Fruit fly (Drosophila melanogaster) whole organism, embryonic: ENCODE results near the gene RpS25.

ENCODE experiments used
- Awh ChIP-seq: fragments of 200-800 bp; sonication (Bioruptor generic); IDR thresholded peaks from 2 replicates; pipeline ENCODE4, ENCODE4 v1.3.6; 2022; ENCODE audit warnings: missing biosample characterization, missing genetic modification characterization
- CG1024 ChIP-seq: fragments of 200-800 bp; sonication (Bioruptor generic); IDR thresholded peaks from 2 replicates; pipeline ENCODE4 v1.3.6; 2022; ENCODE audit warnings: missing biosample characterization, missing genetic modification characterization
- CG10462 ChIP-seq: fragments of 200-800 bp; sonication (Bioruptor generic); optimal IDR thresholded peaks from 2 replicates; lab custom pipeline; 2016; ENCODE audit warnings: missing biosample characterization, missing genetic modification characterization
- CG14441 ChIP-seq: fragments of 200-800 bp; sonication (Bioruptor generic); IDR thresholded peaks from 2 replicates; pipeline ENCODE4 v1.3.6; 2022; ENCODE audit warnings: missing biosample characterization, missing genetic modification characterization
- CG15514 ChIP-seq: fragments of 200-800 bp; sonication (Bioruptor generic); optimal IDR thresholded peaks from 3 replicates; lab custom pipeline; 2017; ENCODE audit warnings: missing biosample characterization, missing genetic modification characterization, mild to moderate bottlenecking, moderate library complexity, missing genetic modification reagents
- CG1602 ChIP-seq: fragments of 200-800 bp; sonication (Bioruptor generic); optimal IDR thresholded peaks from 3 replicates; lab custom pipeline; 2016; ENCODE audit warnings: missing biosample characterization, missing genetic modification characterization
- CG17802 ChIP-seq: fragments of 200-800 bp; sonication (Bioruptor generic); optimal IDR thresholded peaks from 2 replicates; lab custom pipeline; 2018; ENCODE audit warnings: missing biosample characterization, mild to moderate bottlenecking, missing genetic modification characterization, moderate library complexity
- CG17829 ChIP-seq: fragments of 200-800 bp; optimal IDR thresholded peaks from 2 replicates; lab custom pipeline; 2019; ENCODE audit warnings: missing biosample characterization, mild to moderate bottlenecking, missing genetic modification characterization, moderate library complexity
- CG1792 ChIP-seq: fragments of 200-800 bp; sonication (Bioruptor generic); optimal IDR thresholded peaks from 2 replicates; lab custom pipeline; 2016; ENCODE audit warnings: missing biosample characterization, missing genetic modification characterization
- CG18011 ChIP-seq: fragments of 200-800 bp; sonication (Bioruptor generic); optimal IDR thresholded peaks from 2 replicates; lab custom pipeline; 2017; ENCODE audit warnings: missing biosample characterization, missing genetic modification characterization, mild to moderate bottlenecking, moderate library complexity, missing genotype
- CG30403 ChIP-seq: fragments of 200-800 bp; sonication (Bioruptor generic); optimal IDR thresholded peaks from 3 replicates; lab custom pipeline; 2016; ENCODE audit warnings: missing biosample characterization, missing genetic modification characterization
- CG32532 ChIP-seq: fragments of 200-800 bp; sonication (Bioruptor generic); IDR thresholded peaks from 2 replicates; pipeline ENCODE4 v1.3.6; 2022; ENCODE audit warnings: missing biosample characterization, missing genetic modification characterization
- CG3726 ChIP-seq: fragments of 200-800 bp; sonication (Bioruptor generic); IDR thresholded peaks from 3 replicates; pipeline ENCODE4, ENCODE4 v1.3.6; 2022; ENCODE audit warnings: missing biosample characterization, missing genetic modification characterization
- CG4707 ChIP-seq: fragments of 200-800 bp; sonication (Bioruptor generic); optimal IDR thresholded peaks from 2 replicates; lab custom pipeline; 2018; ENCODE audit warnings: missing biosample characterization, mild to moderate bottlenecking, missing genetic modification characterization, moderate library complexity
- CG6254 ChIP-seq: fragments of 200-800 bp; sonication (Bioruptor generic); optimal IDR thresholded peaks from 3 replicates; lab custom pipeline; 2017; ENCODE audit warnings: mild to moderate bottlenecking, missing biosample characterization, missing genetic modification reagents, missing genetic modification characterization
- CG6765 ChIP-seq: fragments of 200-800 bp; sonication (Bioruptor generic); optimal IDR thresholded peaks from 3 replicates; lab custom pipeline; 2017; ENCODE audit warnings: missing biosample characterization, mild to moderate bottlenecking, missing genetic modification characterization
- CG6854 ChIP-seq: fragments of 200-800 bp; sonication (Bioruptor generic); optimal IDR thresholded peaks from 3 replicates; lab custom pipeline; 2017; ENCODE audit warnings: missing biosample characterization, mild to moderate bottlenecking, missing genetic modification characterization
- CG8924 ChIP-seq: fragments of 200-800 bp; optimal IDR thresholded peaks from 3 replicates; lab custom pipeline; 2019; ENCODE audit warnings: missing biosample characterization, mild to moderate bottlenecking, missing genetic modification characterization, moderate library complexity
- CG9817 ChIP-seq: fragments of 200-800 bp; sonication (Bioruptor generic); optimal IDR thresholded peaks from 2 replicates; lab custom pipeline; 2018; ENCODE audit warnings: missing biosample characterization, mild to moderate bottlenecking, missing genetic modification characterization, moderate library complexity
- CG9932 ChIP-seq: fragments of 200-800 bp; sonication (Bioruptor generic); IDR thresholded peaks from 2 replicates; pipeline ENCODE4 v1.3.6; 2022; ENCODE audit warnings: missing biosample characterization, missing genetic modification characterization
- E2f1 ChIP-seq: fragments of 200-800 bp; sonication (Bioruptor generic); IDR thresholded peaks from 2 replicates; pipeline ENCODE4 v1.3.6; 2022; ENCODE audit warnings: missing biosample characterization, missing genetic modification characterization
- H15 ChIP-seq: fragments of 200-800 bp; sonication (Bioruptor generic); IDR thresholded peaks from 3 replicates; pipeline ENCODE4 v1.3.6; 2022; ENCODE audit warnings: missing biosample characterization, missing genetic modification characterization
- Hand ChIP-seq: fragments of 200-800 bp; sonication (Bioruptor generic); optimal IDR thresholded peaks from 2 replicates; lab custom pipeline; 2017; ENCODE audit warnings: mild to moderate bottlenecking, missing biosample characterization, missing genetic modification reagents, missing genetic modification characterization
- Med ChIP-seq: fragments of 200-800 bp; sonication (Bioruptor generic); peaks from one replicate; lab custom pipeline; 2016; ENCODE audit warnings: missing biosample characterization, missing genetic modification characterization, mild to moderate bottlenecking, inconsistent platforms, moderate library complexity
- Meics ChIP-seq: fragments of 200-800 bp; sonication (Bioruptor generic); optimal IDR thresholded peaks from 2 replicates; lab custom pipeline; 2017; ENCODE audit warnings: missing biosample characterization, mild to moderate bottlenecking, missing genetic modification characterization
- NFAT ChIP-seq: fragments of 200-800 bp; sonication (Bioruptor generic); IDR thresholded peaks from 2 replicates; pipeline ENCODE4 v1.3.6; 2022; ENCODE audit warnings: missing biosample characterization, missing genetic modification characterization
- Neu2 ChIP-seq: fragments of 200-800 bp; sonication (Bioruptor generic); optimal IDR thresholded peaks from 3 replicates; lab custom pipeline; 2016; ENCODE audit warnings: missing biosample characterization, missing genetic modification characterization, borderline replicate concordance
- Oli ChIP-seq: fragments of 200-800 bp; sonication (Bioruptor generic); optimal IDR thresholded peaks from 2 replicates; lab custom pipeline; 2018; ENCODE audit warnings: missing biosample characterization, mild to moderate bottlenecking, missing genetic modification characterization, moderate library complexity
- PHDP ChIP-seq: fragments of 200-800 bp; sonication (Bioruptor generic); optimal IDR thresholded peaks from 3 replicates; lab custom pipeline; 2018; ENCODE audit warnings: missing biosample characterization, mild to moderate bottlenecking, missing genetic modification characterization, moderate library complexity
- Scr ChIP-seq: fragments of 200-800 bp; sonication (Bioruptor generic); IDR thresholded peaks from 2 replicates; pipeline ENCODE4 v1.3.6; 2022; ENCODE audit warnings: missing biosample characterization, missing genetic modification characterization; ENCODE audit not compliant: partially characterized antibody
- bigmax ChIP-seq: fragments of 200-800 bp; sonication (Bioruptor generic); optimal IDR thresholded peaks from 2 replicates; lab custom pipeline; 2018; ENCODE audit warnings: missing biosample characterization, mild to moderate bottlenecking, missing genetic modification characterization
- btn ChIP-seq: fragments of 200-800 bp; sonication (Bioruptor generic); optimal IDR thresholded peaks from 2 replicates; lab custom pipeline; 2016; ENCODE audit warnings: missing biosample characterization, missing genetic modification characterization
- ci ChIP-seq: fragments of 200-800 bp; sonication (Bioruptor generic); IDR thresholded peaks from 3 replicates; pipeline ENCODE4 v1.3.6; 2022; ENCODE audit warnings: missing biosample characterization, missing genetic modification characterization
- dysf ChIP-seq: fragments of 200-800 bp; sonication (Bioruptor generic); IDR thresholded peaks from 3 replicates; pipeline ENCODE4 v1.3.6; 2022; ENCODE audit warnings: missing biosample characterization, missing genetic modification characterization
- eve ChIP-seq, 2 experiments: fragments of >200 bp; optimal IDR thresholded peaks; 2 replicates each; lab custom pipeline; 2017; ENCODE audit warnings: missing biosample characterization in 2 of 2, missing genetic modification characterization in 2 of 2
- fru ChIP-seq: fragments of >200 bp; optimal IDR thresholded peaks from 2 replicates; lab custom pipeline; 2017
- grau ChIP-seq: fragments of 200-800 bp; optimal IDR thresholded peaks from 3 replicates; lab custom pipeline; 2019; ENCODE audit warnings: missing biosample characterization, mild to moderate bottlenecking, missing genetic modification characterization, moderate library complexity
- hbn ChIP-seq: fragments of 200-800 bp; sonication (Bioruptor generic); IDR thresholded peaks from 2 replicates; pipeline ENCODE4 v1.3.6; 2022; ENCODE audit warnings: missing biosample characterization, missing genetic modification characterization; ENCODE audit not compliant: partially characterized antibody
- ind ChIP-seq: fragments of 200-800 bp; sonication (Bioruptor generic); optimal IDR thresholded peaks from 3 replicates; lab custom pipeline; 2016; ENCODE audit warnings: missing biosample characterization, missing genetic modification characterization
- jumu ChIP-seq: fragments of 200-800 bp; sonication (Bioruptor generic); optimal IDR thresholded peaks from 3 replicates; lab custom pipeline; 2016; ENCODE audit warnings: missing biosample characterization, missing genetic modification characterization
- lmd ChIP-seq: fragments of 200-800 bp; sonication (Bioruptor generic); IDR thresholded peaks from 2 replicates; pipeline ENCODE4 v1.3.6; 2022; ENCODE audit warnings: missing biosample characterization, missing genetic modification characterization
- mld ChIP-seq: fragments of 200-800 bp; sonication (Bioruptor generic); IDR thresholded peaks from 3 replicates; pipeline ENCODE4 v1.3.6; 2022; ENCODE audit warnings: missing biosample characterization, missing genetic modification characterization; ENCODE audit not compliant: partially characterized antibody
- odd ChIP-seq: fragments of 200-800 bp; sonication (Bioruptor generic); optimal IDR thresholded peaks from 2 replicates; lab custom pipeline; 2017; ENCODE audit warnings: missing biosample characterization, mild to moderate bottlenecking, missing genetic modification characterization
- onecut ChIP-seq: fragments of 200-800 bp; sonication (Bioruptor generic); IDR thresholded peaks from 2 replicates; pipeline ENCODE4 v1.3.6; 2022; ENCODE audit warnings: missing biosample characterization, missing genetic modification characterization
- peb ChIP-seq: fragments of 200-800 bp; sonication (Bioruptor generic); IDR thresholded peaks from 2 replicates; pipeline ENCODE4 v1.3.6; 2022; ENCODE audit warnings: missing biosample characterization, missing genetic modification characterization
- pnt ChIP-seq: fragments of 200-800 bp; sonication (Bioruptor generic); optimal IDR thresholded peaks from 3 replicates; lab custom pipeline; 2016; ENCODE audit warnings: missing biosample characterization, missing genetic modification characterization
- run ChIP-seq: fragments of 200-800 bp; sonication (Bioruptor generic); optimal IDR thresholded peaks from 3 replicates; lab custom pipeline; 2018; ENCODE audit warnings: missing biosample characterization, mild to moderate bottlenecking, missing genetic modification characterization
- salm ChIP-seq: fragments of 200-800 bp; sonication (Bioruptor generic); optimal IDR thresholded peaks from 2 replicates; lab custom pipeline; 2018; ENCODE audit warnings: missing biosample characterization, mild to moderate bottlenecking, missing genetic modification characterization
- ttk ChIP-seq: fragments of 200-800 bp; sonication (Bioruptor generic); IDR thresholded peaks from 2 replicates; pipeline ENCODE4 v2.1.2; 2022; ENCODE audit warnings: missing biosample characterization, missing genetic modification characterization
- tx ChIP-seq: fragments of 200-800 bp; sonication (Bioruptor generic); optimal IDR thresholded peaks from 2 replicates; lab custom pipeline; 2016; ENCODE audit warnings: missing biosample characterization, missing genetic modification characterization
- zen2 ChIP-seq: fragments of 200-800 bp; sonication (Bioruptor generic); IDR thresholded peaks from 3 replicates; pipeline ENCODE4 v1.3.6; 2022; ENCODE audit warnings: missing biosample characterization, missing genetic modification characterization; ENCODE audit not compliant: partially characterized antibody

RpS25 gene

dm6 chr3R:11216156-11216630 lies at the start of gene RpS25, which contains the start of gene CG4820 (continued):
- peak; percentile 86 for TF ChIP-seq grau
- peak; percentile 96 for TF ChIP-seq ci (GFP tag; lab: Robert Waterston, UW)
- TF ChIP-seq CG30403 (GFP tag; lab: Kevin White, UChicago), result peak; percentile 85
- peak; percentile 28 for TF ChIP-seq pnt
- peak; percentile 86 for TF ChIP-seq dysf (GFP tag; lab: Robert Waterston, UW)
- TF ChIP-seq hbn (GFP tag; lab: Robert Waterston, UW), result peak; percentile 83
- TF ChIP-seq Neu2 (GFP tag; lab: Kevin White, UChicago), result peak; percentile 85
- peak; percentile 76 for TF ChIP-seq CG10462
- TF ChIP-seq Hand (GFP tag; lab: Kevin White, UChicago), result peak; percentile 81
- TF ChIP-seq fru (lab: Kevin White, UChicago), result no peak
- TF ChIP-seq Awh (GFP tag; lab: Robert Waterston, UW), result peak; percentile 78
- TF ChIP-seq odd (GFP tag; lab: Kevin White, UChicago), result peak; percentile 94
- TF ChIP-seq PHDP (tag; lab: Kevin White, UChicago), result peak; percentile 91
- peak; percentile 81 for TF ChIP-seq jumu (GFP tag; lab: Kevin White, UChicago)
- peak; percentile 61 for TF ChIP-seq CG1602 (GFP tag; lab: Kevin White, UChicago)
- peak; percentile 90 for TF ChIP-seq CG6854
- peak; percentile 81; the same call in 2 of the 3 replicates for TF ChIP-seq H15
- peak; percentile 82 for TF ChIP-seq Oli (tag; lab: Kevin White, UChicago)
- TF ChIP-seq CG14441, result peak; percentile 75
- peak; percentile 74 for TF ChIP-seq CG6254 (GFP tag; lab: Kevin White, UChicago)
- TF ChIP-seq bigmax (GFP tag; lab: Kevin White, UChicago), result peak; percentile 92
- peak; percentile 82 for TF ChIP-seq CG17802 (tag; lab: Kevin White, UChicago)
- TF ChIP-seq CG1024, result peak; percentile 74
- TF ChIP-seq ttk (GFP tag; lab: Robert Waterston, UW), result peak; percentile 85
- peak; percentile 74 for TF ChIP-seq CG9932 (GFP tag; lab: Robert Waterston, UW)
- peak; percentile 67; the same call in 2 of the 3 replicates for TF ChIP-seq zen2
- peak; percentile 96 for TF ChIP-seq Meics
- peak; percentile 65; the same call in 1 of the 3 replicates for TF ChIP-seq mld (GFP tag; lab: Robert Waterston, UW)
- TF ChIP-seq onecut (GFP tag; lab: Robert Waterston, UW), result peak; percentile 93
- TF ChIP-seq salm (tag; lab: Kevin White, UChicago), result peak; percentile 85
- TF ChIP-seq peb, result peak; percentile 54; the same call in 1 of the 2 replicates
- peak; percentile 89 for TF ChIP-seq CG17829
- TF ChIP-seq CG18011, result peak; percentile 84
- TF ChIP-seq eve (GFP tag; optimal IDR thresholded peaks at IDR 0.05; lab: Kevin White, UChicago), result no peak
- TF ChIP-seq lmd, result peak; percentile 72
- TF ChIP-seq Scr (GFP tag; lab: Robert Waterston, UW), result peak; percentile 92
- TF ChIP-seq CG1792, result peak; percentile 84
- TF ChIP-seq Med (GFP tag; lab: Kevin White, UChicago), result peak; percentile 99
- peak; percentile 97 for TF ChIP-seq CG6765 (GFP tag; lab: Kevin White, UChicago)
- peak; percentile 78 for TF ChIP-seq E2f1
- peak; percentile 89 for TF ChIP-seq CG4707 (GFP tag; lab: Kevin White, UChicago)
- peak; percentile 89 for TF ChIP-seq CG32532 (GFP tag; lab: Robert Waterston, UW)
- TF ChIP-seq NFAT (GFP tag; lab: Robert Waterston, UW), result peak; percentile 89
- peak; percentile 84 for TF ChIP-seq run (tag; lab: Kevin White, UChicago)
- TF ChIP-seq CG15514 (GFP tag; lab: Kevin White, UChicago), result peak; percentile 93
- peak; percentile 80 for TF ChIP-seq tx (GFP tag; lab: Kevin White, UChicago)
- peak; percentile 72 for TF ChIP-seq ind
- no peak for TF ChIP-seq CG3726 (GFP tag; lab: Robert Waterston, UW)
- peak; percentile 85 for TF ChIP-seq CG9817 (tag; lab: Kevin White, UChicago)
- TF ChIP-seq btn, result peak; percentile 88
- peak; percentile 87 for TF ChIP-seq CG8924 (tag; lab: Kevin White, UChicago)
